Worm (Caenorhabditis elegans) whole organism, L1 larva: ENCODE data around the gene R07B1.8.

Experiments used
- C04F5.9 ChIP-seq: sonication (generic microtip); optimal IDR thresholded peaks from 2 replicates; lab custom pipeline; 2016; ENCODE audit warnings: missing genetic modification characterization, missing compliant biosample characterization
- F16B12.6 ChIP-seq: fragments of 150-350 bp; optimal IDR thresholded peaks from 2 replicates; lab custom pipeline; 2014; ENCODE audit warnings: missing biosample characterization, missing genetic modification characterization
- aha-1 ChIP-seq: fragments of 150-350 bp; optimal IDR thresholded peaks from 2 replicates; lab custom pipeline; 2014; ENCODE audit warnings: missing biosample characterization, missing genetic modification characterization
- ama-1 ChIP-seq: fragments of 150-350 bp; optimal IDR thresholded peaks from 2 replicates; lab custom pipeline; 2014
- ceh-8 ChIP-seq: fragments of 200-800 bp; sonication (Bioruptor generic); optimal IDR thresholded peaks from 2 replicates; lab custom pipeline; 2018; ENCODE audit warnings: mild to moderate bottlenecking, missing genetic modification characterization, moderate library complexity, missing compliant biosample characterization
- ceh-82 ChIP-seq, 3 experiments: fragments of 150-350 bp in 1 of 3; sonication (generic microtip) in 2 of 3; optimal IDR thresholded peaks; 2 replicates each; lab custom pipeline; 2014 to 2017; ENCODE audit warnings: missing biosample characterization in 3 of 3, missing genetic modification characterization in 3 of 3
- dpl-1 ChIP-seq, 3 experiments: fragments of 150-350 bp in 2 of 3; sonication (generic microtip) in 1 of 3; optimal IDR thresholded peaks; 2 replicates each; lab custom pipeline; 2014 to 2017; ENCODE audit warnings: missing biosample characterization in 3 of 3, missing genetic modification characterization in 3 of 3, missing genetic modification reagents in 3 of 3
- dsc-1 ChIP-seq: sonication (generic microtip); optimal IDR thresholded peaks from 2 replicates; lab custom pipeline; 2016; ENCODE audit warnings: mild to moderate bottlenecking, missing genetic modification characterization, missing compliant biosample characterization
- efl-1 ChIP-seq, 4 experiments: fragments of 150-350 bp; optimal IDR thresholded peaks in 3 of 4; peaks in 1 of 4; 1 replicate in 1 of 4; 2 replicates in 3 of 4; lab custom pipeline; 2014; ENCODE audit warnings: missing biosample characterization in 2 of 4, missing genetic modification characterization in 2 of 4, missing genetic modification reagents in 2 of 4
- elt-2 ChIP-seq: sonication (generic microtip); optimal IDR thresholded peaks from 2 replicates; lab custom pipeline; 2016; ENCODE audit warnings: missing genetic modification characterization, mild to moderate bottlenecking, inconsistent platforms, missing compliant biosample characterization, missing genetic modification reagents
- ets-5 ChIP-seq: fragments of 200-800 bp; sonication (Bioruptor generic); IDR thresholded peaks from 2 replicates; pipeline ENCODE4 v1.3.6; 2022; ENCODE audit warnings: missing genetic modification characterization, missing compliant biosample characterization
- fkh-10 ChIP-seq: sonication (generic microtip); optimal IDR thresholded peaks from 2 replicates; lab custom pipeline; 2017; ENCODE audit warnings: missing biosample characterization, missing genetic modification reagents, missing genetic modification characterization
- grh-1 ChIP-seq: fragments of 200-800 bp; sonication (Bioruptor generic); IDR thresholded peaks from 2 replicates; pipeline ENCODE4 v1.3.6; 2022; ENCODE audit warnings: missing genetic modification reagents, missing genetic modification characterization, missing compliant biosample characterization
- hlh-4 ChIP-seq: sonication (generic microtip); optimal IDR thresholded peaks from 2 replicates; lab custom pipeline; 2016; ENCODE audit warnings: mild to moderate bottlenecking, missing genetic modification characterization, missing compliant biosample characterization
- irx-1 ChIP-seq: sonication (generic microtip); optimal IDR thresholded peaks from 2 replicates; lab custom pipeline; 2016; ENCODE audit warnings: missing genetic modification characterization, missing compliant biosample characterization
- lin-14 ChIP-seq: fragments of 200-800 bp; sonication (Bioruptor generic); optimal IDR thresholded peaks from 2 replicates; lab custom pipeline; 2018; ENCODE audit warnings: mild to moderate bottlenecking, missing genetic modification characterization, moderate library complexity, missing compliant biosample characterization
- lin-35 ChIP-seq, 2 experiments: fragments of 150-350 bp; optimal IDR thresholded peaks; 2 replicates each; lab custom pipeline; 2014; ENCODE audit warnings: missing biosample characterization in 2 of 2, missing genetic modification characterization in 2 of 2, missing genetic modification reagents in 2 of 2
- lin-39 ChIP-seq: fragments of 150-350 bp; optimal IDR thresholded peaks from 2 replicates; lab custom pipeline; 2014; ENCODE audit warnings: missing biosample characterization, missing genetic modification reagents, missing genetic modification characterization
- lir-3 ChIP-seq: sonication (generic microtip); optimal IDR thresholded peaks from 2 replicates; lab custom pipeline; 2016; ENCODE audit warnings: mild to moderate bottlenecking, missing genetic modification characterization, moderate library complexity, missing compliant biosample characterization; ENCODE audit not compliant: poor library complexity
- lsy-2 ChIP-seq, 2 experiments: fragments of 150-350 bp; optimal IDR thresholded peaks; 2 replicates each; lab custom pipeline; 2014; ENCODE audit warnings: missing biosample characterization in 2 of 2, missing genetic modification characterization in 2 of 2
- nhr-12 ChIP-seq: sonication (generic microtip); optimal IDR thresholded peaks from 2 replicates; lab custom pipeline; 2017; ENCODE audit warnings: missing biosample characterization, missing genetic modification characterization
- nhr-71 ChIP-seq: sonication (generic microtip); optimal IDR thresholded peaks from 2 replicates; lab custom pipeline; 2016; ENCODE audit warnings: mild to moderate bottlenecking, missing genetic modification characterization, moderate library complexity, missing compliant biosample characterization
- nhr-77 ChIP-seq: fragments of 150-350 bp; optimal IDR thresholded peaks from 2 replicates; lab custom pipeline; 2014; ENCODE audit warnings: missing biosample characterization, missing genetic modification characterization
- nhr-84 ChIP-seq: sonication (generic microtip); optimal IDR thresholded peaks from 2 replicates; lab custom pipeline; 2017; ENCODE audit warnings: missing biosample characterization, missing genetic modification characterization
- nhr-90 ChIP-seq: sonication (generic microtip); optimal IDR thresholded peaks from 2 replicates; lab custom pipeline; 2016; ENCODE audit warnings: mild to moderate bottlenecking, missing genetic modification characterization, missing compliant biosample characterization; ENCODE audit not compliant: poor library complexity
- pag-3 ChIP-seq: sonication (generic microtip); optimal IDR thresholded peaks from 2 replicates; lab custom pipeline; 2017; ENCODE audit warnings: missing genetic modification characterization, mild to moderate bottlenecking, missing compliant biosample characterization, antibody characterized with exemption, borderline replicate concordance; ENCODE audit not compliant: insufficient read depth
- pqm-1 ChIP-seq: sonication (generic microtip); optimal IDR thresholded peaks from 3 replicates; lab custom pipeline; 2017; ENCODE audit warnings: missing biosample characterization, missing genetic modification characterization
- rnt-1 ChIP-seq: sonication (generic microtip); optimal IDR thresholded peaks from 2 replicates; lab custom pipeline; 2016; ENCODE audit warnings: mild to moderate bottlenecking, missing genetic modification characterization, moderate library complexity, missing compliant biosample characterization
- skn-1 ChIP-seq: fragments of 150-350 bp; optimal IDR thresholded peaks from 2 replicates; lab custom pipeline; 2014; ENCODE audit warnings: missing biosample characterization, missing genetic modification characterization
- snpc-4 ChIP-seq: fragments of 150-350 bp; optimal IDR thresholded peaks from 2 replicates; lab custom pipeline; 2014; ENCODE audit warnings: missing biosample characterization, missing genetic modification characterization
- sptf-1 ChIP-seq: fragments of 150-350 bp; optimal IDR thresholded peaks from 2 replicates; lab custom pipeline; 2014; ENCODE audit warnings: missing biosample characterization, missing genetic modification characterization
- sup-37 ChIP-seq: fragments of 200-800 bp; sonication (Bioruptor generic); optimal IDR thresholded peaks from 2 replicates; lab custom pipeline; 2018; ENCODE audit warnings: mild to moderate bottlenecking, missing genetic modification characterization, missing compliant biosample characterization
- tlp-1 ChIP-seq: fragments of 150-350 bp; optimal IDR thresholded peaks from 2 replicates; lab custom pipeline; 2014; ENCODE audit warnings: missing biosample characterization, missing genetic modification characterization
- unc-30 ChIP-seq: sonication (generic microtip); optimal IDR thresholded peaks from 2 replicates; lab custom pipeline; 2017; ENCODE audit warnings: missing biosample characterization, missing genetic modification characterization
- unc-62 ChIP-seq: fragments of 150-350 bp; optimal IDR thresholded peaks from 2 replicates; lab custom pipeline; 2014; ENCODE audit warnings: missing biosample characterization, missing genetic modification reagents, missing genetic modification characterization
- unc-98 ChIP-seq: fragments of 200-800 bp; sonication (Bioruptor generic); IDR thresholded peaks from 2 replicates; pipeline ENCODE4 v1.3.6; 2022; ENCODE audit warnings: missing genetic modification characterization, missing compliant biosample characterization
- xbp-1 ChIP-seq: sonication (generic microtip); optimal IDR thresholded peaks from 2 replicates; lab custom pipeline; 2016; ENCODE audit warnings: missing genetic modification characterization, missing compliant biosample characterization
- ztf-11 ChIP-seq, 2 experiments: sonication (generic microtip); optimal IDR thresholded peaks; 2 replicates each; lab custom pipeline; 2016 to 2017; ENCODE audit warnings: missing genetic modification characterization in 2 of 2, missing biosample characterization in 1 of 2, missing compliant biosample characterization in 1 of 2

Gene R07B1.8

ce11 chrX:9877117-9877516 lies 4.7 kb upstream of the R07B1.8 start, which contains the start of gene R07B1.9:
Gene R07B1.9, plus strand, starts transcription at chrX:9877417.
- TF ChIP-seq sup-37 (GFP tag; lab: Kevin White, UChicago), result no peak
- TF ChIP-seq rnt-1, result no peak
- TF ChIP-seq dpl-1 (GFP tag; optimal IDR thresholded peaks at IDR 0.05; lab: Kevin White, UChicago), result no peak
- TF ChIP-seq aha-1, result no peak
- no peak for TF ChIP-seq efl-1 (optimal IDR thresholded peaks at IDR 0.05; lab: Kevin White, UChicago)
- peak in 1 of 2 experiments; percentile 11 for TF ChIP-seq efl-1 (GFP tag; optimal IDR thresholded peaks at IDR 0.05 in 1 of 2; lab: Kevin White, UChicago)

- TF ChIP-seq pqm-1 (tag; lab: Kevin White, UChicago) (no peak), snpc-4 (tag; lab: Kevin White, UChicago) (no peak), xbp-1 (tag; lab: Kevin White, UChicago) (no peak), ama-1 (no peak)
Observed at ce11 chrX:9869522-9869921, 2.9 kb downstream of the R07B1.8 start, which contains the start of gene R07B1.13. Gene R07B1.13, plus strand, starts transcription at chrX:9869822.

DNA sequence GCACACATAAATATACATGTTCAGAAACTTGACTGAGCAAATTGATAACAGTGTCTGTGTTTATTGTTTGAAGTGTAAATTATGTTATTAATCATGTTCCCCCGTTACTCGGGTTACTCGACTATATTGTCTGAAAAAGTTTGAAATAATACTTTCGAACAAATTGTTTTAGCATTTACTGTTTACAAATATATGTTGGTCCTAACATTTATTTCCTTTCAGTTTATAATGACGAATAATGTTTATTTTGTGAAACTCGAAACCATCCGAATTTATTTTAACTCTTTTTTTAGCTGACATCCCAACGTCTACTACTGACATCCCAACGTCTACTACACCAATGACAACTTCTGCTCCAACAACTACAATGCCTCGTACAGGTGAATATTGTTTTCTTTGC lies 3.6 kb downstream of the R07B1.8 start, which contains the start of gene R07B1.7:
Gene R07B1.7, plus strand, starts transcription at position 301 of the 400 bp plus-strand sequence.
- TF ChIP-seq unc-98 (GFP tag; lab: Robert Waterston, UW), result no peak
- no peak for TF ChIP-seq snpc-4 (tag; lab: Kevin White, UChicago)
- TF ChIP-seq lin-14 (GFP tag; lab: Kevin White, UChicago), result no peak
- no peak for TF ChIP-seq nhr-90
- TF ChIP-seq lin-35 (GFP tag; optimal IDR thresholded peaks at IDR 0.05; lab: Kevin White, UChicago), result no peak
- no peak for TF ChIP-seq unc-30
- TF ChIP-seq sptf-1 (tag; lab: Kevin White, UChicago), result no peak
- TF ChIP-seq F16B12.6 (tag; lab: Kevin White, UChicago), result no peak
- no peak for TF ChIP-seq lin-39 (tag; lab: Kevin White, UChicago)
- no peak for TF ChIP-seq unc-62
- TF ChIP-seq hlh-4 (tag; lab: Kevin White, UChicago), result no peak
- TF ChIP-seq elt-2, result no peak
- no peak for TF ChIP-seq dpl-1 (GFP tag; optimal IDR thresholded peaks at IDR 0.05; lab: Kevin White, UChicago)

ce11 chrX:9866355-9866754 lies 6.1 kb downstream of the R07B1.8 start, which contains the start of gene R07B1.6:
Gene R07B1.6, plus strand, starts transcription at chrX:9866655.
- TF ChIP-seq C04F5.9 (tag; lab: Kevin White, UChicago) (no peak), grh-1 (GFP tag; lab: Robert Waterston, UW) (no peak), fkh-10 (GFP tag; lab: Kevin White, UChicago) (no peak), nhr-71 (no peak), rnt-1 (no peak), nhr-12 (tag; lab: Kevin White, UChicago) (no peak), lsy-2 (tag; optimal IDR thresholded peaks at IDR 0.05; lab: Kevin White, UChicago) (no peak), irx-1 (no peak), lir-3 (tag; lab: Kevin White, UChicago) (no peak), pag-3 (tag; lab: Kevin White, UChicago) (no peak), skn-1 (tag; lab: Kevin White, UChicago) (no peak), tlp-1 (no peak), ceh-82 (tag; optimal IDR thresholded peaks at IDR 0.05; lab: Kevin White, UChicago) (no peak), dsc-1 (tag; lab: Kevin White, UChicago) (no peak), ztf-11 (tag; optimal IDR thresholded peaks at IDR 0.05; lab: Kevin White, UChicago) (no peak), ets-5 (no peak), elt-2 (no peak), nhr-84 (no peak), ceh-8 (no peak), nhr-77 (tag; lab: Kevin White, UChicago) (no peak)
